Fruit fly (Drosophila melanogaster) whole organism, embryonic: ENCODE measurements around the gene Mms19.

Experiments
- Asciz ChIP-seq: fragments of 200-800 bp; sonication (Bioruptor generic); optimal IDR thresholded peaks from 2 replicates; lab custom pipeline; 2017; ENCODE audit warnings: missing biosample characterization, mild to moderate bottlenecking, missing genetic modification characterization, missing genetic modification reagents
- Atf3 ChIP-seq: fragments of 200-800 bp; sonication (Bioruptor generic); optimal IDR thresholded peaks from 3 replicates; lab custom pipeline; 2016; ENCODE audit warnings: missing biosample characterization, missing genetic modification characterization
- Atf6 ChIP-seq: fragments of 200-800 bp; sonication (Bioruptor generic); IDR thresholded peaks from 2 replicates; pipeline ENCODE4 v1.3.6; 2022; ENCODE audit warnings: missing biosample characterization, missing genetic modification characterization
- CG10321 ChIP-seq: fragments of 200-800 bp; sonication (Bioruptor generic); IDR thresholded peaks from 2 replicates; pipeline ENCODE4 v1.3.6; 2022; ENCODE audit warnings: missing biosample characterization, missing genetic modification characterization
- CG10431 ChIP-seq: fragments of 200-800 bp; sonication (Bioruptor generic); optimal IDR thresholded peaks from 3 replicates; lab custom pipeline; 2018; ENCODE audit warnings: missing biosample characterization, mild to moderate bottlenecking, missing genetic modification characterization
- CG10959 ChIP-seq: fragments of 200-800 bp; sonication (Bioruptor generic); IDR thresholded peaks from 2 replicates; pipeline ENCODE4 v1.3.6; 2022; ENCODE audit warnings: missing biosample characterization, missing genetic modification characterization
- CG11695 ChIP-seq: fragments of 200-800 bp; sonication (Bioruptor generic); IDR thresholded peaks from 3 replicates; pipeline ENCODE4 v1.3.6; 2022; ENCODE audit warnings: missing biosample characterization, missing genetic modification characterization
- CG12744 ChIP-seq: fragments of 200-800 bp; sonication (Bioruptor generic); optimal IDR thresholded peaks from 2 replicates; lab custom pipeline; 2016; ENCODE audit warnings: missing biosample characterization, missing genetic modification characterization
- CG13296 ChIP-seq: fragments of 200-800 bp; sonication (Bioruptor generic); optimal IDR thresholded peaks from 3 replicates; lab custom pipeline; 2018; ENCODE audit warnings: missing biosample characterization, mild to moderate bottlenecking, missing genetic modification characterization
- CG14050 ChIP-seq: fragments of 200-800 bp; sonication (Bioruptor generic); IDR thresholded peaks from 3 replicates; pipeline ENCODE4 v1.3.6; 2022; ENCODE audit warnings: missing biosample characterization, missing genetic modification characterization
- CG14710 ChIP-seq: fragments of 200-800 bp; sonication (Bioruptor generic); optimal IDR thresholded peaks from 3 replicates; lab custom pipeline; 2019; ENCODE audit warnings: missing biosample characterization, mild to moderate bottlenecking, missing genetic modification characterization, moderate library complexity
- CG16779 ChIP-seq: fragments of 200-800 bp; sonication (Bioruptor generic); IDR thresholded peaks from 2 replicates; pipeline ENCODE4 v1.3.6; 2022; ENCODE audit warnings: missing biosample characterization, missing genetic modification characterization
- CG2202 ChIP-seq: fragments of 200-800 bp; sonication (Bioruptor generic); optimal IDR thresholded peaks from 2 replicates; lab custom pipeline; 2018; ENCODE audit warnings: missing biosample characterization, mild to moderate bottlenecking, missing genetic modification characterization
- CG2678 ChIP-seq: fragments of 200-800 bp; sonication (Bioruptor generic); optimal IDR thresholded peaks from 3 replicates; lab custom pipeline; 2019; ENCODE audit warnings: missing biosample characterization, mild to moderate bottlenecking, missing genetic modification characterization, moderate library complexity
- CG31365 ChIP-seq: fragments of 200-800 bp; sonication (Bioruptor generic); optimal IDR thresholded peaks from 2 replicates; lab custom pipeline; 2018; ENCODE audit warnings: missing biosample characterization, mild to moderate bottlenecking, missing genetic modification characterization
- CG33213 ChIP-seq: fragments of 200-800 bp; sonication (Bioruptor generic); optimal IDR thresholded peaks from 3 replicates; lab custom pipeline; 2016; ENCODE audit warnings: missing biosample characterization, missing genetic modification characterization
- CG34376 ChIP-seq: fragments of 200-800 bp; sonication (Bioruptor generic); optimal IDR thresholded peaks from 2 replicates; lab custom pipeline; 2018; ENCODE audit warnings: missing biosample characterization, mild to moderate bottlenecking, missing genetic modification characterization
- CG4617 ChIP-seq: fragments of 200-800 bp; sonication (Bioruptor generic); optimal IDR thresholded peaks from 3 replicates; lab custom pipeline; 2016; ENCODE audit warnings: missing biosample characterization, missing genetic modification characterization, borderline replicate concordance
- CG6272 ChIP-seq: fragments of 200-800 bp; sonication (Bioruptor generic); IDR thresholded peaks from 2 replicates; pipeline ENCODE4 v1.3.6; 2022; ENCODE audit warnings: missing biosample characterization, missing genetic modification characterization
- CG6765 ChIP-seq: fragments of 200-800 bp; sonication (Bioruptor generic); optimal IDR thresholded peaks from 3 replicates; lab custom pipeline; 2017; ENCODE audit warnings: missing biosample characterization, mild to moderate bottlenecking, missing genetic modification characterization
- CG6854 ChIP-seq: fragments of 200-800 bp; sonication (Bioruptor generic); optimal IDR thresholded peaks from 3 replicates; lab custom pipeline; 2017; ENCODE audit warnings: missing biosample characterization, mild to moderate bottlenecking, missing genetic modification characterization
- CrebB ChIP-seq: fragments of 200-800 bp; sonication (Bioruptor generic); optimal IDR thresholded peaks from 3 replicates; lab custom pipeline; 2018; ENCODE audit warnings: missing biosample characterization, mild to moderate bottlenecking, missing genetic modification characterization
- Dek ChIP-seq: fragments of 200-800 bp; sonication (Bioruptor generic); optimal IDR thresholded peaks from 3 replicates; lab custom pipeline; 2019; ENCODE audit warnings: missing biosample characterization, mild to moderate bottlenecking, missing genetic modification characterization, moderate library complexity
- Dp ChIP-seq: fragments of 200-800 bp; sonication (Bioruptor generic); optimal IDR thresholded peaks from 2 replicates; lab custom pipeline; 2018; ENCODE audit warnings: missing biosample characterization, mild to moderate bottlenecking, missing genetic modification characterization, moderate library complexity
- Fer2 ChIP-seq: fragments of 200-800 bp; sonication (Bioruptor generic); optimal IDR thresholded peaks from 2 replicates; lab custom pipeline; 2018; ENCODE audit warnings: missing biosample characterization, mild to moderate bottlenecking, missing genetic modification characterization, moderate library complexity
- Gsc ChIP-seq: fragments of 200-800 bp; sonication (Bioruptor generic); IDR thresholded peaks from 2 replicates; pipeline ENCODE4 v1.3.6; 2022; ENCODE audit warnings: missing biosample characterization, missing genetic modification characterization
- Hand ChIP-seq: fragments of 200-800 bp; sonication (Bioruptor generic); optimal IDR thresholded peaks from 2 replicates; lab custom pipeline; 2017; ENCODE audit warnings: mild to moderate bottlenecking, missing biosample characterization, missing genetic modification reagents, missing genetic modification characterization
- MESR4 ChIP-seq: fragments of 200-800 bp; sonication (Bioruptor generic); optimal IDR thresholded peaks from 2 replicates; lab custom pipeline; 2018; ENCODE audit warnings: missing biosample characterization, mild to moderate bottlenecking, missing genetic modification characterization, moderate library complexity
- Mad ChIP-seq: fragments of 200-800 bp; sonication (Bioruptor generic); optimal IDR thresholded peaks from 2 replicates; lab custom pipeline; 2016; ENCODE audit warnings: missing biosample characterization, missing genetic modification characterization
- Neu2 ChIP-seq: fragments of 200-800 bp; sonication (Bioruptor generic); optimal IDR thresholded peaks from 3 replicates; lab custom pipeline; 2016; ENCODE audit warnings: missing biosample characterization, missing genetic modification characterization, borderline replicate concordance
- Sox102F ChIP-seq: fragments of 200-800 bp; sonication (Bioruptor generic); optimal IDR thresholded peaks from 2 replicates; lab custom pipeline; 2018; ENCODE audit warnings: missing biosample characterization, mild to moderate bottlenecking, missing genetic modification characterization, moderate library complexity
- bigmax ChIP-seq: fragments of 200-800 bp; sonication (Bioruptor generic); optimal IDR thresholded peaks from 2 replicates; lab custom pipeline; 2018; ENCODE audit warnings: missing biosample characterization, mild to moderate bottlenecking, missing genetic modification characterization
- cato ChIP-seq: fragments of 200-800 bp; sonication (Bioruptor generic); optimal IDR thresholded peaks from 2 replicates; lab custom pipeline; 2016; ENCODE audit warnings: missing biosample characterization, missing genetic modification characterization, borderline replicate concordance
- chinmo ChIP-seq: fragments of 200-800 bp; sonication (Bioruptor generic); IDR thresholded peaks from 4 replicates; pipeline ENCODE4 v1.3.6; 2022; ENCODE audit warnings: missing biosample characterization, missing genetic modification characterization; ENCODE audit not compliant: partially characterized antibody
- chm ChIP-seq: fragments of 200-800 bp; sonication (Bioruptor generic); IDR thresholded peaks from 2 replicates; pipeline ENCODE4 v1.3.6; 2022; ENCODE audit warnings: missing biosample characterization, missing genetic modification characterization
- ci ChIP-seq: fragments of 200-800 bp; sonication (Bioruptor generic); IDR thresholded peaks from 3 replicates; pipeline ENCODE4 v1.3.6; 2022; ENCODE audit warnings: missing biosample characterization, missing genetic modification characterization
- ems ChIP-seq: fragments of 200-800 bp; sonication (Bioruptor generic); optimal IDR thresholded peaks from 3 replicates; lab custom pipeline; 2016; ENCODE audit warnings: missing biosample characterization, missing genetic modification characterization
- gfzf ChIP-seq: fragments of 200-800 bp; sonication (Bioruptor generic); optimal IDR thresholded peaks from 2 replicates; lab custom pipeline; 2016; ENCODE audit warnings: missing biosample characterization, mild to moderate bottlenecking, missing genetic modification characterization, moderate library complexity
- her ChIP-seq: fragments of 200-800 bp; sonication (Bioruptor generic); optimal IDR thresholded peaks from 2 replicates; lab custom pipeline; 2016; ENCODE audit warnings: missing biosample characterization, missing genetic modification characterization
- insv ChIP-seq, 2 experiments: fragments of 200-800 bp; sonication (Bioruptor generic); optimal IDR thresholded peaks; 3 replicates each; lab custom pipeline; 2016 to 2018; ENCODE audit warnings: missing biosample characterization in 2 of 2, missing genetic modification characterization in 2 of 2
- jing ChIP-seq: fragments of 200-800 bp; sonication (Bioruptor generic); optimal IDR thresholded peaks from 2 replicates; lab custom pipeline; 2018; ENCODE audit warnings: missing biosample characterization, mild to moderate bottlenecking, missing genetic modification characterization
- lab ChIP-seq: fragments of 200-800 bp; sonication (Bioruptor generic); optimal IDR thresholded peaks from 3 replicates; lab custom pipeline; 2017; ENCODE audit warnings: missing biosample characterization, missing genetic modification characterization, mild to moderate bottlenecking, moderate library complexity, missing genetic modification reagents
- lola ChIP-seq, 3 experiments: fragments of >200 bp in 2 of 3; fragments of 200-800 bp in 1 of 3; sonication (Bioruptor generic) in 1 of 3; optimal IDR thresholded peaks; 2 replicates each; lab custom pipeline; 2017 to 2019; ENCODE audit warnings: missing biosample characterization in 3 of 3, missing genetic modification characterization in 3 of 3, mild to moderate bottlenecking in 1 of 3, moderate library complexity in 1 of 3
- salm ChIP-seq: fragments of 200-800 bp; sonication (Bioruptor generic); optimal IDR thresholded peaks from 2 replicates; lab custom pipeline; 2018; ENCODE audit warnings: missing biosample characterization, mild to moderate bottlenecking, missing genetic modification characterization
- sqz ChIP-seq: fragments of 200-800 bp; sonication (Bioruptor generic); optimal IDR thresholded peaks from 3 replicates; lab custom pipeline; 2018; ENCODE audit warnings: missing biosample characterization, mild to moderate bottlenecking, missing genetic modification characterization
- stwl ChIP-seq: fragments of 200-800 bp; sonication (Bioruptor generic); optimal IDR thresholded peaks from 3 replicates; lab custom pipeline; 2018; ENCODE audit warnings: missing biosample characterization, mild to moderate bottlenecking, missing genetic modification characterization, moderate library complexity
- ttk ChIP-seq: fragments of 200-800 bp; sonication (Bioruptor generic); IDR thresholded peaks from 2 replicates; pipeline ENCODE4 v2.1.2; 2022; ENCODE audit warnings: missing biosample characterization, missing genetic modification characterization
- unpg ChIP-seq: fragments of 200-800 bp; sonication (Bioruptor generic); optimal IDR thresholded peaks from 3 replicates; lab custom pipeline; 2018; ENCODE audit warnings: missing biosample characterization, mild to moderate bottlenecking, missing genetic modification characterization, moderate library complexity
- zfh2 ChIP-seq: fragments of 200-800 bp; sonication (Bioruptor generic); optimal IDR thresholded peaks from 2 replicates; lab custom pipeline; 2016; ENCODE audit warnings: missing biosample characterization, missing genetic modification characterization

Mms19 gene

DNA sequence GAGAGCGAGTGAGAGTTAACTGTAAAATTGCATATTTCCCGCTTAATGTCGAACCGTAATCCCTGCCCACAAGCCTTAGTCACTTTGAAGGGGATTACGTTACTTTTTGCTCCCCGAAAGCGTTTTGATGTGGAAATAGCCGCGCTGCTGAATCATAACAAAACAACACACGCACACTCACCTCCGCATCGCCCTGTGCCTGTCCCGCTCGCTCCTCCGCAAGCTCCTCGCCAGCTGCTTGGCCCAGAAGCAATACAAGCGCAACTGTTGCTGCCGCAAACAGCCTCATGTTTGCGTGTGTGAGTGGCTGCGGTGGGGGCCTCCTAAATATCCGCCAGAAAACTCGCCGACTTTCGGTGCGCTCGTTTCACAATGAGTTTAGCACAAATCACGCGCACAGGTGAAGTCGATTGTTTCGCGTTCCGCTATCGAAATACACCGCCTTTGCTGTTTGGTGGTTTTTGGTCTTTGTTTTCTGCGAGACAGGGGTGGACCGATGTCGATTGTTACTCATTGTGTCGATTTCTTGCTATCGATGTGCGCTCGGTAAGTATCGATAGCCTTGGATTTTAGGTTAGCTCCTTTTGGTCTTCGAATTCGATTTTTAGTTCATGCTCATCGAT is 19.0 kb downstream of the Mms19 start, which contains the start of gene CtsF (continued):
- TF ChIP-seq cato (GFP tag; lab: Kevin White, UChicago) (no peak), Neu2 (GFP tag; lab: Kevin White, UChicago) (peak; percentile 99), CG10431 (no peak), CG34376 (GFP tag; lab: Kevin White, UChicago) (peak; percentile 42), MESR4 (GFP tag; lab: Kevin White, UChicago) (peak; percentile 90), gfzf (GFP tag; lab: Kevin White, UChicago) (peak; percentile 41), CG10321 (GFP tag; lab: Robert Waterston, UW) (peak; percentile 62), lab (GFP tag; lab: Kevin White, UChicago) (peak; percentile 54), CG6854 (GFP tag; lab: Kevin White, UChicago) (no peak), CG2202 (no peak), Asciz (GFP tag; lab: Kevin White, UChicago) (no peak), ci (GFP tag; lab: Robert Waterston, UW) (peak; percentile 56; the same call in 2 of the 3 replicates), Atf3 (no peak), CG6765 (GFP tag; lab: Kevin White, UChicago) (peak; percentile 7), zfh2 (GFP tag; lab: Kevin White, UChicago) (no peak), Fer2 (tag; lab: Kevin White, UChicago) (no peak), CrebB (tag; lab: Kevin White, UChicago) (peak; percentile 28), Gsc (GFP tag; lab: Robert Waterston, UW) (no peak), CG14050 (GFP tag; lab: Robert Waterston, UW) (no peak), sqz (GFP tag; lab: Kevin White, UChicago) (no peak), Sox102F (GFP tag; lab: Kevin White, UChicago) (peak; percentile 7), CG4617 (GFP tag; lab: Kevin White, UChicago) (peak; percentile 57), CG14710 (tag; lab: Kevin White, UChicago) (peak; percentile 47), insv (GFP tag; optimal IDR thresholded peaks at IDR 0.05; lab: Kevin White, UChicago) (no peak), CG6272 (GFP tag; lab: Robert Waterston, UW) (no peak), bigmax (peak; percentile 99), chinmo (GFP tag; lab: Robert Waterston, UW) (peak; percentile 97), her (GFP tag; lab: Kevin White, UChicago) (peak; percentile 79), stwl (tag; lab: Kevin White, UChicago) (peak; percentile 78), Hand (GFP tag; lab: Kevin White, UChicago) (peak; percentile 48), CG13296 (GFP tag; lab: Kevin White, UChicago) (peak; percentile 30), CG33213 (GFP tag; lab: Kevin White, UChicago) (peak; percentile 37), CG10959 (GFP tag; lab: Robert Waterston, UW) (no peak), chm (GFP tag; lab: Robert Waterston, UW) (peak; percentile 59; the same call in 1 of the 2 replicates), unpg (GFP tag; lab: Kevin White, UChicago) (peak; percentile 3), jing (GFP tag; lab: Kevin White, UChicago) (no peak), CG12744 (GFP tag; lab: Kevin White, UChicago) (no peak), CG31365 (tag; lab: Kevin White, UChicago) (no peak), CG16779 (GFP tag; lab: Robert Waterston, UW) (no peak), salm (tag; lab: Kevin White, UChicago) (no peak), CG11695 (no peak), ttk (GFP tag; lab: Robert Waterston, UW) (no peak), Dp (GFP tag; lab: Kevin White, UChicago) (peak; percentile 92), Dek (no peak), Mad (GFP tag; lab: Kevin White, UChicago) (no peak), CG2678 (peak; percentile 3), Atf6 (peak; percentile 43; the same call in 1 of the 2 replicates), ems (peak; percentile 32), lola (GFP tag; optimal IDR thresholded peaks at IDR 0.05; lab: Kevin White, UChicago) (no peak)
